Fruit fly (Drosophila melanogaster) S2 (cell line): ENCODE measurements around the gene FarO.

Experiments
- CG8478 ChIP-seq: fragments of >200 bp; optimal IDR thresholded peaks from 2 replicates; lab custom pipeline; 2018
- CTCF ChIP-seq, 2 experiments: fragments of >200 bp; optimal IDR thresholded peaks; 2 replicates each; lab custom pipeline; 2018

The FarO gene

dm6 chrX:2203766-2204165 lies at the start of gene FarO:
FarO (minus strand) TSS chrX:2203866.
- TF ChIP-seq CTCF (optimal IDR thresholded peaks at IDR 0.05; lab: Kevin White, UChicago) (no peak), CG8478 (lab: Kevin White, UChicago) (no peak)

DNA sequence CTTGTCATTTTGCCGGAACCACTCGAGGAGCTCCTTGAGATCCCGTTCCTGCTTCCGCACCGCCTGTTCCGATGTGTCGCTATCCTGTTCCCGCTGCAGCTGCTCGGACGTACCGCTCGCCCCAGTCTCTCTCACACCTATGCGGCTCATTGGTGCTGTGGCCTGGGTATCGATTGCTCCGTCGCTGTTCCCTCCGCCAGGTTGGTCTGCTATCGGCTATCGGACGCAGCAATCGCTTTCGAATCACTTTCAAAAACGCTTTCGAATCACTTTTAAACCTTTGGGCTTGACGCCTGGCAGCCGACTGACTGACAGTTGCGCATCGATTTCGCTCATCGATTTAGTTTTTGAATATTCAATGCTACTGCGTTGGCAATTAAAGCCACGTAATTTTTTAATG lies 48.0 kb upstream of the FarO start, which contains the start of gene CG3191:
CG3191 (minus strand) TSS at position 306 of the 400 bp plus-strand sequence.
- TF ChIP-seq CTCF (optimal IDR thresholded peaks at IDR 0.05; lab: Kevin White, UChicago) (no peak), CG8478 (lab: Kevin White, UChicago) (no peak)

DNA sequence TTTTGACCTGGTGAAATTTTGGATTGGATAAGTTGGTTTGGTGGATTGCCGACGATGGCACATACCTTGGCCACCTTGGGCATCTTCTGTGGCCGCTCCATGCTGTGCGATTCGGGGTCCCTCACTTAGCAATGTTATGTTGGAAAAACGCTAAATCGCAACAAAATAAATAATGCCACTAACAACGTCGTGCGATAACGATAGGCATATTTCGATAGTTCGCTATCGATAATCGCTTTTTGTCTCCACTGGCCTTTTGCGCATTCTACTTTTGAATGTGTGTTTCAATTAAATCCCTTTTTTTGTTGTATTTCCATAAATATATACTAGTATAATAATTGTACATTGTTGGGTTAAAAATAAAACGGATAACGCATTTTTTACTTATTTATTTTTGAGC lies 46.1 kb upstream of the FarO start, which contains the start of gene crn:
crn (minus strand) TSS at position 221 of the 400 bp plus-strand sequence.
- no peak for TF ChIP-seq CG8478 (lab: Kevin White, UChicago)

DNA sequence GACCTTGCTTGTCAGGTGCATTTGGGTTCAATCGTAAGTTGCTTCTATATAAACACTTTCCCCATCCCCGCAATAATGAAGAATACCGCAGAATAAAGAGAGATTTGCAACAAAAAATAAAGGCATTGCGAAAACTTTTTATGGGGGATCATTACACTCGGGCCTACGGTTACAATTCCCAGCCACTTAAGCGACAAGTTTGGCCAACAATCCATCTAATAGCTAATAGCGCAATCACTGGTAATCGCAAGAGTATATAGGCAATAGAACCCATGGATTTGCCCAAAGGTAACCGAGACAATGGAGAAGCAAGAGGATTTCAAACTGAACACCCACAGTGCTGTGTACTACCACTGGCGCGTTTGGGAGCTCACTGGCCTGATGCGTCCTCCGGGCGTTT lies 42.3 kb upstream of the FarO start, which contains the start of gene Or2a:
Or2a (plus strand) TSS at position 301 of the 400 bp plus-strand sequence.
- TF ChIP-seq CTCF (optimal IDR thresholded peaks at IDR 0.05; lab: Kevin White, UChicago): no peak
- no peak for TF ChIP-seq CG8478 (lab: Kevin White, UChicago)

dm6 chrX:2244753-2245152 lies 41.1 kb upstream of the FarO start:
- TF ChIP-seq CTCF (optimal IDR thresholded peaks at IDR 0.05; lab: Kevin White, UChicago) (no peak), CG8478 (lab: Kevin White, UChicago) (no peak)

DNA sequence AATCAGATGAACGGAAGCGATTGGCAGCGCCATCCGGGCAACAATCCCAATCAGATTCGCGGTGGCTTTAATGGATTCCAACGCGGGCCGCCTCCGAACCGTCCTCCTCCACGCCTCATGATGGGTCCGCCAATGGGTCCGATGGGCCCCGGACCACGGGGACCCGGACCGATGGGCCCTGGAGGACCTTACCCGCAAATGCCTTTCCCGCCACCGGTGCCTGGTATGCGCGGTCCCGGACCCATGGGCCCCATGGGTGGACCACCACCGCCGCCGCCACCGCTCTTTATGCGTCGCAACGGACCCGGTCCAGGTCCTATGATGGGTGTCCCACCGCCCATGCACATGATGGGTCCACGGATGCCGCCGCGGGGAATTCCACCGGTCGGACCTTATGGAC lies 39.2 kb upstream of the FarO start:
- no peak for TF ChIP-seq CG8478 (lab: Kevin White, UChicago)
- no peak for TF ChIP-seq CTCF (optimal IDR thresholded peaks at IDR 0.05; lab: Kevin White, UChicago)

DNA sequence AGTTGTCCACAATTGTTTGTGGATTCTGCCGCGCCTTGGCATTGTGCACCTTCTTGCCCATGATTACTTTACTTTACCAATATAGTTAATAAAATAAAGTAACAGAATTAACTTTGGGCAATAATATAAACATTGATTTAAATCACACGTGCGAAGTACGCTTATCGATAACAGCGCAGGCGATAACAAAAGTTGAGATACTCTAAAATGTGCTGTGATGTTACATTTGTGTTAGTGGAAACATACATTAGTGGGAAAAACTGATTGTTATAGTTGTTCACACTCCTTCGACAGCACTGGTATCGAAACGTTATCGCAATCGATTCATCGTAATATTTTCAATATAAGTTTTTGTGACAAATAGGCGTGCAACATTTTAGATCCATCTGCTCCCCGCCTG lies 38.2 kb upstream of the FarO start, which contains the start of gene kz:
kz (minus strand) TSS at position 194 of the 400 bp plus-strand sequence.
- TF ChIP-seq CG8478 (lab: Kevin White, UChicago): no peak
- peak in 1 of 2 experiments; percentile 19 for TF ChIP-seq CTCF (optimal IDR thresholded peaks at IDR 0.05; lab: Kevin White, UChicago)

- no peak for TF ChIP-seq CTCF (optimal IDR thresholded peaks at IDR 0.05; lab: Kevin White, UChicago)
- TF ChIP-seq CG8478 (lab: Kevin White, UChicago): no peak
Measured at dm6 chrX:2225138-2225537, 21.5 kb upstream of the FarO start, which contains the start of gene pcx. pcx (plus strand) TSS chrX:2225296.

dm6 chrX:2223454-2223853 lies 19.8 kb upstream of the FarO start, which contains the start of gene CG14052:
CG14052 (plus strand) TSS chrX:2223754.
- TF ChIP-seq CG8478 (lab: Kevin White, UChicago) (no peak), CTCF (optimal IDR thresholded peaks at IDR 0.05; lab: Kevin White, UChicago) (no peak)

- TF ChIP-seq CTCF (optimal IDR thresholded peaks at IDR 0.05; lab: Kevin White, UChicago): no peak
- no peak for TF ChIP-seq CG8478 (lab: Kevin White, UChicago)
Measured at dm6 chrX:2222181-2222790, 18.6 kb upstream of the FarO start, which contains the start of gene Vinc. Vinc (minus strand) TSS chrX:2222567.

DNA sequence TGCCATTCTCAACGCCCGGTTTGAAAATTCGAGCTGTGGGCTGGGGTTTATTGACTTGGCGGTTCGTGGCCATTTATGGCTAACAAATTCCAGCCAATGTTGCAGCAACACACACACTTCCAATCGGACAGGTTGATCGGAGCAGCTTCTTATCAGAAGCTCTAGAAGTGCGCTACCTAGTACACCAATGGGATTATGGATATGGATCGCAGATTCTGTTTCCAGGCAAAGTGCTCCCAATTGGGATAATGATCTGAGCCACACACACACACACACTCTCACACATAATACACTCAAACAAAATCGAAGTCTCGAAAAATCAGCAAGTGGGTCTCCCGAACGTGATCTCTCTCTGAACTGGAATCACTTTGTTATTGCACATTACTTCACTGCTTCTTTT lies 17.9 kb upstream of the FarO start:
- TF ChIP-seq CTCF (optimal IDR thresholded peaks at IDR 0.05; lab: Kevin White, UChicago) (no peak), CG8478 (lab: Kevin White, UChicago) (no peak)

- TF ChIP-seq CTCF (optimal IDR thresholded peaks at IDR 0.05; lab: Kevin White, UChicago): no peak
- TF ChIP-seq CG8478 (lab: Kevin White, UChicago): no peak
Measured at dm6 chrX:2219899-2220298, 16.2 kb upstream of the FarO start.

DNA sequence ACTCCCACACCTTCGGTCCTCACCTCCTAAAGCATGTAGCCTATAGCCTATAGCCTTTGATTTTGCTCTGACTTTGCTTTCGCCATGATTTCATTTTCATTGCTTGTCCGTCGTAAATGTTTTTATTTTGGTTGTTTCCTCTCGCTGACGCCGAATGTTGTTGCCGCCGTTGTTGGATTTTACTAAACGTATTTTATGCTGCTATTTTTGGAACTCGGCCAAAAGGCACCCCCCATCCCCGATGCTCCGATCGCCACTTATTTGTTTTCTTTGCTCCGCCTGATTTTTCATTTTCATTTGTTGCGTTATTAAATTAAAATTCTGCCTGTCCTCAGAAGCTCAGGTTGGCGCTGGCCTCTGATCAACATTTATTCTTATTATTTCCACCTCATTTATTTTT lies 15.6 kb upstream of the FarO start:
- TF ChIP-seq CTCF (optimal IDR thresholded peaks at IDR 0.05; lab: Kevin White, UChicago): no peak
- TF ChIP-seq CG8478 (lab: Kevin White, UChicago): no peak

DNA sequence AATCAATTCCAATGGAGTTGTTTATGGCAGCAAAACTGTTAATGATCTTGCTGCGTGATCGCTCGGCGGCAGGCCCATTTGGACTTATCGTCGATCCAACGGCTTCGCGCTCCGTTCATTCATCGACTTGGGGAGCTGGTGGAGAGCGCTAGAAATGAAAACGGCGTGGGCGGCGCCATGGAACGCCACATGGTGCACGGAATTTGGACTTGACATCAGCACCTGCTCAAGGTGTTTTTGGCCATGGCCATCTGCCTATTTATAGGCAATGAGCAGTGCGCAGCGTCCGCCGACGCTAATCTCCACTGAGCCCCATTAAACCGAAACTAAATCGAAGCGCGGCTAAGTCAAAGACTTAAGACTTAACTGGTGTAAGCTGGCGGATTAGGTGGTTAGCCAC lies 14.8 kb upstream of the FarO start:
- TF ChIP-seq CG8478 (lab: Kevin White, UChicago): no peak
- no peak for TF ChIP-seq CTCF (optimal IDR thresholded peaks at IDR 0.05; lab: Kevin White, UChicago)

DNA sequence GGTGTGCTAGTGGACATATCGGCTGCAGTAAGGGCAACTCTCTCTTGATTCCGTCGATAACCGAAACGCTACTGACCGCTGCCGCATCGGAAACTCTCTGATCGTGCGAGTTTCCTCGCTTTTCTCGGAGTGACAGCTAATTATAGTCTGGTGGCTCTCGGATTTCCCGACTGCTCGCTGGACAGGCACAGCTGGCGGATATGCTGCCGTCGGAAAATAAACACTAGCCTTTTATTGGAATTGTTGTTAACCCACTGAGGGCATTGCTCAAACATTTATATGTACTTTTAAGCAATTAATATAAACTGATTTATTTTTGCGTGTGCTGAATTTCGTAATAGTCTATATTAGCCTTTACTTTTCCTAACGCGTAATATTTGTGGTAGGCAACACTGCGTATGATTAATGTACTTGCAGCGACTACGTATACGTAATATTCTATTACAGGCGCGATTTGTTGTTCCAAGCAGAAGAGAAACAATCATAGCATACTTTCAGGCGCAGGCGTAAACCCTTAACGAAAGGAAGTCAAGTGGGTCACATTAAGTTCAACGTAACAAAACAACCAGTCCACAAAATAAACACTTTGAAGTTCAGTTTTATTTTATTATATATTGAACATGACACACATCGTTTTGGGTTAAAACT lies 10.2 kb upstream of the FarO start, which contains the start of gene SmydA-8:
SmydA-8 (minus strand) TSS at position 51 of the 648 bp plus-strand sequence.
- TF ChIP-seq CTCF (optimal IDR thresholded peaks at IDR 0.05; lab: Kevin White, UChicago): no peak
- TF ChIP-seq CG8478 (lab: Kevin White, UChicago): no peak
